Worm (Caenorhabditis elegans) whole organism, L4 larva: ENCODE data around the gene dhs-8.

Experiments
- T20F7.1 ChIP-seq: fragments of 200-800 bp; sonication (Bioruptor generic); optimal IDR thresholded peaks from 2 replicates; lab custom pipeline; 2018; ENCODE audit warnings: mild to moderate bottlenecking, missing genetic modification characterization, missing compliant biosample characterization
- daf-12 ChIP-seq: fragments of 150-350 bp; optimal IDR thresholded peaks from 2 replicates; lab custom pipeline; 2014; ENCODE audit warnings: missing biosample characterization, missing genetic modification reagents, missing genetic modification characterization
- dpl-1 ChIP-seq: fragments of 150-350 bp; optimal IDR thresholded peaks from 2 replicates; lab custom pipeline; 2014; ENCODE audit warnings: missing biosample characterization, missing genetic modification reagents, missing genetic modification characterization
- lin-39 ChIP-seq: fragments of 150-350 bp; optimal IDR thresholded peaks from 2 replicates; lab custom pipeline; 2014; ENCODE audit warnings: missing biosample characterization, missing genetic modification reagents, missing genetic modification characterization
- nhr-11 ChIP-seq: fragments of 150-350 bp; optimal IDR thresholded peaks from 2 replicates; lab custom pipeline; 2014; ENCODE audit warnings: missing biosample characterization, missing genetic modification characterization
- nhr-237 ChIP-seq: sonication (generic microtip); optimal IDR thresholded peaks from 2 replicates; lab custom pipeline; 2017; ENCODE audit warnings: missing biosample characterization, missing genetic modification characterization
- nhr-28 ChIP-seq: fragments of 150-350 bp; optimal IDR thresholded peaks from 2 replicates; lab custom pipeline; 2014; ENCODE audit warnings: missing biosample characterization, missing genetic modification characterization
- nhr-77 ChIP-seq: fragments of 150-350 bp; optimal IDR thresholded peaks from 2 replicates; lab custom pipeline; 2014; ENCODE audit warnings: missing biosample characterization, missing genetic modification characterization
- pha-4 ChIP-seq, 2 experiments: fragments of 150-350 bp in 1 of 2; fragments of 200-800 bp in 1 of 2; sonication (Bioruptor generic) in 1 of 2; IDR thresholded peaks in 1 of 2; optimal IDR thresholded peaks in 1 of 2; 2 replicates each; pipeline versions ENCODE4 v1.3.6 to Lab custom; 2014 to 2022; ENCODE audit warnings: missing genetic modification characterization in 2 of 2, missing genetic modification reagents in 2 of 2, missing biosample characterization in 1 of 2, missing compliant biosample characterization in 1 of 2
- unc-130 ChIP-seq: sonication (generic microtip); optimal IDR thresholded peaks from 2 replicates; lab custom pipeline; 2016; ENCODE audit warnings: missing genetic modification reagents, missing genetic modification characterization, missing compliant biosample characterization
- unc-62 ChIP-seq, 3 experiments: fragments of 150-350 bp in 1 of 3; sonication (generic microtip); optimal IDR thresholded peaks in 2 of 3; peaks in 1 of 3; 1 replicate in 1 of 3; 2 replicates in 2 of 3; lab custom pipeline; 2014 to 2017; ENCODE audit warnings: missing biosample characterization in 3 of 3, missing genetic modification characterization in 3 of 3, missing genetic modification reagents in 3 of 3, missing genotype in 1 of 3

DNA sequence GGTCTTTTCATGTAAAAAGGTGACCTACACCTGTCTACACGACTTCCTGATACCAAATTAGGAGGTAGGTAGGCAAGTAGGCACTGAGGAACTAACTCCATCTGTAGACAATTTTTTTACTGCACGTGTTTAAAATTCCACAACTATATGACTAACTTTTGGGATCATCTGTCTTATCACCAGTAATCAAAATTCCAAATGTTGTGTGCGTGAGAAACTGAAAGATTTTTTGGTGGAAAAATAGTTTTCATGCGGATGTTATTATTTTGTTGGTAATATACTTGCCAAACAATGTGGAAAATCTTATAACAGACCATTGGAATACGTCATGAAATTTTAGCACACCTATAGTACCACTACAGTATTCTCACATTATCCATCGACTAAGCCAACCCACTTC lies 13.4 kb downstream of the dhs-8 start, which contains the start of gene K10H10.13:
- no peak for TF ChIP-seq nhr-237 (tag; lab: Kevin White, UChicago)
- no peak for TF ChIP-seq daf-12 (tag; lab: Kevin White, UChicago)
- no peak for TF ChIP-seq unc-130 (GFP tag; lab: Kevin White, UChicago)
- TF ChIP-seq nhr-11 (tag; lab: Kevin White, UChicago) = no peak
- no peak for TF ChIP-seq lin-39
- no peak for TF ChIP-seq T20F7.1 (GFP tag; lab: Kevin White, UChicago)
- TF ChIP-seq unc-62 (GFP tag; optimal IDR thresholded peaks at IDR 0.05 in 1 of 2; lab: Kevin White, UChicago) = no peak
- TF ChIP-seq unc-62 (tag; optimal IDR thresholded peaks at IDR 0.05; lab: Kevin White, UChicago) = no peak
- no peak for TF ChIP-seq dpl-1
- TF ChIP-seq pha-4 (GFP tag; IDR thresholded peaks at IDR 0.05; lab: Robert Waterston, UW) = no peak
- TF ChIP-seq pha-4 (tag; optimal IDR thresholded peaks at IDR 0.05; lab: Kevin White, UChicago) = no peak
- no peak for TF ChIP-seq nhr-28 (tag; lab: Kevin White, UChicago)
- no peak for TF ChIP-seq nhr-77
